Fruit fly (Drosophila melanogaster): Measurements from ENCODE around the gene eIF3e.
A peak's percentile ranks its signal among the peaks of the same experiment; 100 is the strongest.

eIF3e gene

dm6 chr3L:16825195-16825594 lies 38.5 kb upstream of the eIF3e start (continued):
- TF ChIP-seq gem (tag; optimal IDR thresholded peaks at IDR 0.05) = peak; percentile 72
- peak; percentile 66 for TF ChIP-seq Ets65A (GFP tag)
- TF ChIP-seq CG7839 (tag; optimal IDR thresholded peaks at IDR 0.05) = peak; percentile 56
- TF ChIP-seq Hr51 (GFP tag; optimal IDR thresholded peaks at IDR 0.05) = peak in 1 of 2 experiments; percentile 75
- TF ChIP-seq fd96Cb (tag; optimal IDR thresholded peaks at IDR 0.05) = peak; percentile 7
- TF ChIP-seq bsh (GFP tag; optimal IDR thresholded peaks at IDR 0.05) = peak in 1 of 2 experiments; percentile 10
- no peak for TF ChIP-seq CG12071 (GFP tag; optimal IDR thresholded peaks at IDR 0.05)
- peak; percentile 7 for TF ChIP-seq CG18619 (GFP tag; optimal IDR thresholded peaks at IDR 0.05)
- no peak for TF ChIP-seq tna (GFP tag; IDR thresholded peaks at IDR 0.05; ENCODE audit: partially characterized antibody)
- TF ChIP-seq CG14860 (GFP tag; IDR thresholded peaks at IDR 0.05; ENCODE audit: partially characterized antibody) = no peak
- no peak for TF ChIP-seq ssp (GFP tag; IDR thresholded peaks at IDR 0.05)
- TF ChIP-seq CG7556 (GFP tag; optimal IDR thresholded peaks at IDR 0.05) = peak; percentile 47
- peak; percentile 56 for TF ChIP-seq CG13424 (tag; optimal IDR thresholded peaks at IDR 0.05)
- no peak for TF ChIP-seq Eip74EF (GFP tag; optimal IDR thresholded peaks at IDR 0.05)
- peak in 1 of 3 experiments; percentile 16 for TF ChIP-seq lola (GFP tag; optimal IDR thresholded peaks at IDR 0.05)
- TF ChIP-seq CG17361 (GFP tag; IDR thresholded peaks at IDR 0.05) = 0 out of 3 replicates have a peak, but pooled peaks have one; percentile 45
- peak; percentile 20 for TF ChIP-seq CG10267 (tag; optimal IDR thresholded peaks at IDR 0.05)
- peak; percentile 29; the same call in 1 of the 2 replicates for TF ChIP-seq CG6689 (GFP tag; IDR thresholded peaks at IDR 0.05)
- TF ChIP-seq CG10959 (GFP tag; IDR thresholded peaks at IDR 0.05) = no peak
- TF ChIP-seq Sox102F (GFP tag; optimal IDR thresholded peaks at IDR 0.05) = peak; percentile 51
- TF ChIP-seq CG9727 (GFP tag; optimal IDR thresholded peaks at IDR 0.05) = peak; percentile 9
- TF ChIP-seq CG18262 (tag; optimal IDR thresholded peaks at IDR 0.05) = peak; percentile 35
- no peak for TF ChIP-seq CG3838 (GFP tag; optimal IDR thresholded peaks at IDR 0.05)
- TF ChIP-seq CG12391 (tag; optimal IDR thresholded peaks at IDR 0.05) = peak; percentile 40
- TF ChIP-seq CG9437 (GFP tag; optimal IDR thresholded peaks at IDR 0.05) = peak; percentile 45
- TF ChIP-seq abd-A (tag; optimal IDR thresholded peaks at IDR 0.05) = no peak
- TF ChIP-seq CG13296 (GFP tag; optimal IDR thresholded peaks at IDR 0.05) = peak; percentile 17
- peak; percentile 46 for TF ChIP-seq Ssrp (tag; optimal IDR thresholded peaks at IDR 0.05)
- peak; percentile 45 for TF ChIP-seq Ptx1 (GFP tag; IDR thresholded peaks at IDR 0.05)
- peak; percentile 56 for TF ChIP-seq grau (tag; optimal IDR thresholded peaks at IDR 0.05)

dm6 chr3L:16824725-16825124 lies 38.0 kb upstream of the eIF3e start:
- TF ChIP-seq crp (GFP tag; optimal IDR thresholded peaks at IDR 0.05) = peak in 1 of 2 experiments; percentile 27
- TF ChIP-seq CG15269 (tag; optimal IDR thresholded peaks at IDR 0.05) = no peak
- TF ChIP-seq aop (GFP tag; IDR thresholded peaks at IDR 0.05) = no peak
- no peak for TF ChIP-seq Side (GFP tag; optimal IDR thresholded peaks at IDR 0.05)
- 0 out of 3 replicates have a peak, but pooled peaks have one; percentile 44 for TF ChIP-seq otp (GFP tag; IDR thresholded peaks at IDR 0.05)
- peak; percentile 20; the same call in 1 of the 2 replicates for TF ChIP-seq bowl (GFP tag; IDR thresholded peaks at IDR 0.05)
- TF ChIP-seq Max (GFP tag; optimal IDR thresholded peaks at IDR 0.05) = no peak
- no peak for TF ChIP-seq Xbp1 (GFP tag; optimal IDR thresholded peaks at IDR 0.05)
- TF ChIP-seq prd (optimal IDR thresholded peaks at IDR 0.05) = no peak
- TF ChIP-seq prd (GFP tag; IDR thresholded peaks at IDR 0.05) = no peak
- TF ChIP-seq CG2129 (GFP tag; IDR thresholded peaks at IDR 0.05; ENCODE audit: partially characterized antibody) = no peak
- no peak for TF ChIP-seq sob (GFP tag; IDR thresholded peaks at IDR 0.05)
- no peak for TF ChIP-seq CG9727 (GFP tag; optimal IDR thresholded peaks at IDR 0.05)
- TF ChIP-seq Aef1 (GFP tag; IDR thresholded peaks at IDR 0.05) = peak; percentile 50
- no peak for TF ChIP-seq CG16863 (GFP tag; optimal IDR thresholded peaks at IDR 0.05)
- no peak for TF ChIP-seq Fer1 (GFP tag; optimal IDR thresholded peaks at IDR 0.05)
- TF ChIP-seq pan (optimal IDR thresholded peaks at IDR 0.05) = no peak
- TF ChIP-seq pan (GFP tag; optimal IDR thresholded peaks at IDR 0.05 in 1 of 2, IDR thresholded peaks at IDR 0.05 in 1 of 2) = peak in 1 of 2 experiments; percentile 16
- TF ChIP-seq yki (optimal IDR thresholded peaks at IDR 0.05) = no peak
- no peak for TF ChIP-seq CG12236 (GFP tag; optimal IDR thresholded peaks at IDR 0.05)
- peak; percentile 85; the same call in 1 of the 4 replicates for TF ChIP-seq chinmo (GFP tag; IDR thresholded peaks at IDR 0.05; ENCODE audit: partially characterized antibody)
- no peak for TF ChIP-seq CG14860 (GFP tag; IDR thresholded peaks at IDR 0.05; ENCODE audit: partially characterized antibody)
- TF ChIP-seq disco-r (GFP tag; optimal IDR thresholded peaks at IDR 0.05) = no peak
